Fruit fly (Drosophila melanogaster) whole organism, embryonic: ENCODE data around the gene CG5641.

Experiments
- B-H2 ChIP-seq: fragments of 200-800 bp; sonication (Bioruptor generic); optimal IDR thresholded peaks from 2 replicates; lab custom pipeline; 2018; ENCODE audit warnings: missing biosample characterization, mild to moderate bottlenecking, missing genetic modification characterization
- CG10543 ChIP-seq: fragments of 200-800 bp; sonication (Bioruptor generic); optimal IDR thresholded peaks from 3 replicates; lab custom pipeline; 2017; ENCODE audit warnings: missing biosample characterization, mild to moderate bottlenecking, missing genetic modification characterization, moderate library complexity
- CG10979 ChIP-seq: fragments of 200-800 bp; sonication (Bioruptor generic); optimal IDR thresholded peaks from 2 replicates; lab custom pipeline; 2018; ENCODE audit warnings: missing biosample characterization, mild to moderate bottlenecking, missing genetic modification characterization, moderate library complexity
- CG11456 ChIP-seq: fragments of 200-800 bp; sonication (Bioruptor generic); IDR thresholded peaks from 3 replicates; pipeline ENCODE4 v1.3.6; 2022; ENCODE audit warnings: missing biosample characterization, missing genetic modification characterization
- CG11695 ChIP-seq: fragments of 200-800 bp; sonication (Bioruptor generic); IDR thresholded peaks from 3 replicates; pipeline ENCODE4 v1.3.6; 2022; ENCODE audit warnings: missing biosample characterization, missing genetic modification characterization
- CG12769 ChIP-seq: fragments of 200-800 bp; sonication (Bioruptor generic); optimal IDR thresholded peaks from 2 replicates; lab custom pipeline; 2019; ENCODE audit warnings: missing biosample characterization, mild to moderate bottlenecking, missing genetic modification characterization, moderate library complexity
- CG14860 ChIP-seq: fragments of 200-800 bp; sonication (Bioruptor generic); IDR thresholded peaks from 3 replicates; pipeline ENCODE4 v1.3.6; 2022; ENCODE audit warnings: missing biosample characterization, missing genetic modification characterization; ENCODE audit not compliant: partially characterized antibody
- CG15601 ChIP-seq: fragments of 200-800 bp; sonication (Bioruptor generic); optimal IDR thresholded peaks from 3 replicates; lab custom pipeline; 2019; ENCODE audit warnings: missing biosample characterization, mild to moderate bottlenecking, missing genetic modification characterization, moderate library complexity
- CG1792 ChIP-seq: fragments of 200-800 bp; sonication (Bioruptor generic); optimal IDR thresholded peaks from 2 replicates; lab custom pipeline; 2016; ENCODE audit warnings: missing biosample characterization, missing genetic modification characterization
- CG18599 ChIP-seq: fragments of 200-800 bp; sonication (Bioruptor generic); optimal IDR thresholded peaks from 3 replicates; lab custom pipeline; 2017; ENCODE audit warnings: missing biosample characterization, missing genetic modification characterization, mild to moderate bottlenecking, moderate library complexity, missing genetic modification reagents
- CG32532 ChIP-seq: fragments of 200-800 bp; sonication (Bioruptor generic); IDR thresholded peaks from 2 replicates; pipeline ENCODE4 v1.3.6; 2022; ENCODE audit warnings: missing biosample characterization, missing genetic modification characterization
- CG32767 ChIP-seq: fragments of 200-800 bp; sonication (Bioruptor generic); IDR thresholded peaks from 2 replicates; pipeline ENCODE4 v1.3.6; 2022; ENCODE audit warnings: missing biosample characterization, missing genetic modification characterization
- CG34224 ChIP-seq: fragments of 200-800 bp; sonication (Bioruptor generic); IDR thresholded peaks from 3 replicates; pipeline ENCODE4 v1.3.6; 2022; ENCODE audit warnings: missing biosample characterization, missing genetic modification characterization; ENCODE audit not compliant: partially characterized antibody
- CG3995 ChIP-seq: fragments of 200-800 bp; sonication (Bioruptor generic); optimal IDR thresholded peaks from 3 replicates; lab custom pipeline; 2016; ENCODE audit warnings: missing biosample characterization, missing genetic modification characterization
- CG4707 ChIP-seq: fragments of 200-800 bp; sonication (Bioruptor generic); optimal IDR thresholded peaks from 2 replicates; lab custom pipeline; 2018; ENCODE audit warnings: missing biosample characterization, mild to moderate bottlenecking, missing genetic modification characterization, moderate library complexity
- CG6813 ChIP-seq: fragments of 200-800 bp; sonication (Bioruptor generic); optimal IDR thresholded peaks from 2 replicates; lab custom pipeline; 2017; ENCODE audit warnings: missing biosample characterization, missing genetic modification characterization, mild to moderate bottlenecking, moderate library complexity, missing genetic modification reagents
- CG8290 ChIP-seq, 3 experiments: fragments of 200-800 bp; sonication (Bioruptor generic); optimal IDR thresholded peaks; 2 replicates each; lab custom pipeline; 2016 to 2019; ENCODE audit warnings: missing biosample characterization in 3 of 3, missing genetic modification characterization in 3 of 3, mild to moderate bottlenecking in 2 of 3, moderate library complexity in 1 of 3
- CG9215 ChIP-seq: fragments of 200-800 bp; sonication (Bioruptor generic); IDR thresholded peaks from 2 replicates; pipeline ENCODE4 v1.3.6; 2022; ENCODE audit warnings: missing biosample characterization, missing genetic modification characterization
- CG9932 ChIP-seq: fragments of 200-800 bp; sonication (Bioruptor generic); IDR thresholded peaks from 2 replicates; pipeline ENCODE4 v1.3.6; 2022; ENCODE audit warnings: missing biosample characterization, missing genetic modification characterization
- Deaf1 ChIP-seq: fragments of 200-800 bp; optimal IDR thresholded peaks from 3 replicates; lab custom pipeline; 2019; ENCODE audit warnings: missing biosample characterization, mild to moderate bottlenecking, missing genetic modification characterization, moderate library complexity
- Dip3 ChIP-seq: fragments of 200-800 bp; sonication (Bioruptor generic); optimal IDR thresholded peaks from 3 replicates; lab custom pipeline; 2016; ENCODE audit warnings: missing biosample characterization, missing genetic modification characterization
- Ets97D ChIP-seq: fragments of 200-800 bp; sonication (Bioruptor generic); optimal IDR thresholded peaks from 3 replicates; lab custom pipeline; 2016; ENCODE audit warnings: missing biosample characterization, missing genetic modification characterization
- Hmr ChIP-seq: fragments of 200-800 bp; sonication (Bioruptor generic); optimal IDR thresholded peaks from 3 replicates; lab custom pipeline; 2017; ENCODE audit warnings: mild to moderate bottlenecking, missing biosample characterization, missing genetic modification reagents, missing genetic modification characterization
- Med ChIP-seq: fragments of 200-800 bp; sonication (Bioruptor generic); peaks from one replicate; lab custom pipeline; 2016; ENCODE audit warnings: missing biosample characterization, missing genetic modification characterization, mild to moderate bottlenecking, inconsistent platforms, moderate library complexity
- cato ChIP-seq: fragments of 200-800 bp; sonication (Bioruptor generic); optimal IDR thresholded peaks from 2 replicates; lab custom pipeline; 2016; ENCODE audit warnings: missing biosample characterization, missing genetic modification characterization, borderline replicate concordance
- chinmo ChIP-seq: fragments of 200-800 bp; sonication (Bioruptor generic); IDR thresholded peaks from 4 replicates; pipeline ENCODE4 v1.3.6; 2022; ENCODE audit warnings: missing biosample characterization, missing genetic modification characterization; ENCODE audit not compliant: partially characterized antibody
- ewg ChIP-seq: fragments of 200-800 bp; sonication (Bioruptor generic); optimal IDR thresholded peaks from 3 replicates; lab custom pipeline; 2017; ENCODE audit warnings: mild to moderate bottlenecking, missing biosample characterization, missing genetic modification reagents, missing genetic modification characterization
- exex ChIP-seq: fragments of 200-800 bp; sonication (Bioruptor generic); optimal IDR thresholded peaks from 4 replicates; lab custom pipeline; 2018; ENCODE audit warnings: missing biosample characterization, mild to moderate bottlenecking, missing genetic modification characterization, moderate library complexity
- fru ChIP-seq: fragments of >200 bp; optimal IDR thresholded peaks from 2 replicates; lab custom pipeline; 2017
- ftz-f1 ChIP-seq: fragments of 200-800 bp; sonication (Bioruptor generic); optimal IDR thresholded peaks from 2 replicates; lab custom pipeline; 2016; ENCODE audit warnings: missing biosample characterization, missing genetic modification characterization
- fu2 ChIP-seq: fragments of 200-800 bp; sonication (Bioruptor generic); optimal IDR thresholded peaks from 2 replicates; lab custom pipeline; 2016; ENCODE audit warnings: missing biosample characterization, missing genetic modification characterization
- gem ChIP-seq: fragments of 200-800 bp; sonication (Bioruptor generic); optimal IDR thresholded peaks from 2 replicates; lab custom pipeline; 2019; ENCODE audit warnings: missing biosample characterization, mild to moderate bottlenecking, missing genetic modification characterization, moderate library complexity
- mam ChIP-seq: fragments of 200-800 bp; sonication (Bioruptor generic); optimal IDR thresholded peaks from 3 replicates; lab custom pipeline; 2016; ENCODE audit warnings: missing biosample characterization, missing genetic modification characterization
- oc ChIP-seq: fragments of 200-800 bp; sonication (Bioruptor generic); optimal IDR thresholded peaks from 2 replicates; lab custom pipeline; 2018; ENCODE audit warnings: missing biosample characterization, mild to moderate bottlenecking, missing genetic modification characterization, moderate library complexity
- onecut ChIP-seq: fragments of 200-800 bp; sonication (Bioruptor generic); IDR thresholded peaks from 2 replicates; pipeline ENCODE4 v1.3.6; 2022; ENCODE audit warnings: missing biosample characterization, missing genetic modification characterization
- pan ChIP-seq, 4 experiments: fragments of >200 bp in 3 of 4; fragments of 200-800 bp in 1 of 4; sonication (Bioruptor generic) in 1 of 4; optimal IDR thresholded peaks in 3 of 4; IDR thresholded peaks in 1 of 4; 2 replicates each; pipeline versions ENCODE4 v1.3.6 to Lab custom; 2017 to 2022; ENCODE audit warnings: missing biosample characterization in 2 of 4, missing genetic modification characterization in 2 of 4, mixed read lengths in 1 of 4
- row ChIP-seq: fragments of 200-800 bp; sonication (Bioruptor generic); IDR thresholded peaks from 3 replicates; pipeline ENCODE4 v1.3.6; 2022; ENCODE audit warnings: missing biosample characterization, missing genetic modification characterization
- sens-2 ChIP-seq: fragments of 200-800 bp; sonication (Bioruptor generic); IDR thresholded peaks from 2 replicates; pipeline ENCODE4 v1.3.6; 2022; ENCODE audit warnings: missing biosample characterization, missing genetic modification characterization
- stwl ChIP-seq: fragments of 200-800 bp; sonication (Bioruptor generic); optimal IDR thresholded peaks from 3 replicates; lab custom pipeline; 2018; ENCODE audit warnings: missing biosample characterization, mild to moderate bottlenecking, missing genetic modification characterization, moderate library complexity
- tna ChIP-seq: fragments of 200-800 bp; sonication (Bioruptor generic); IDR thresholded peaks from 2 replicates; pipeline ENCODE4 v1.3.6; 2022; ENCODE audit warnings: missing biosample characterization, missing genetic modification characterization; ENCODE audit not compliant: partially characterized antibody
- toy ChIP-seq: fragments of 200-800 bp; sonication (Bioruptor generic); IDR thresholded peaks from 2 replicates; pipeline ENCODE4 v1.3.6; 2022; ENCODE audit warnings: missing biosample characterization, missing genetic modification characterization
- unc-4 ChIP-seq: fragments of 200-800 bp; sonication (Bioruptor generic); IDR thresholded peaks from 2 replicates; pipeline ENCODE4 v1.3.6; 2022; ENCODE audit warnings: missing biosample characterization, missing genetic modification characterization; ENCODE audit not compliant: partially characterized antibody

The CG5641 gene

DNA sequence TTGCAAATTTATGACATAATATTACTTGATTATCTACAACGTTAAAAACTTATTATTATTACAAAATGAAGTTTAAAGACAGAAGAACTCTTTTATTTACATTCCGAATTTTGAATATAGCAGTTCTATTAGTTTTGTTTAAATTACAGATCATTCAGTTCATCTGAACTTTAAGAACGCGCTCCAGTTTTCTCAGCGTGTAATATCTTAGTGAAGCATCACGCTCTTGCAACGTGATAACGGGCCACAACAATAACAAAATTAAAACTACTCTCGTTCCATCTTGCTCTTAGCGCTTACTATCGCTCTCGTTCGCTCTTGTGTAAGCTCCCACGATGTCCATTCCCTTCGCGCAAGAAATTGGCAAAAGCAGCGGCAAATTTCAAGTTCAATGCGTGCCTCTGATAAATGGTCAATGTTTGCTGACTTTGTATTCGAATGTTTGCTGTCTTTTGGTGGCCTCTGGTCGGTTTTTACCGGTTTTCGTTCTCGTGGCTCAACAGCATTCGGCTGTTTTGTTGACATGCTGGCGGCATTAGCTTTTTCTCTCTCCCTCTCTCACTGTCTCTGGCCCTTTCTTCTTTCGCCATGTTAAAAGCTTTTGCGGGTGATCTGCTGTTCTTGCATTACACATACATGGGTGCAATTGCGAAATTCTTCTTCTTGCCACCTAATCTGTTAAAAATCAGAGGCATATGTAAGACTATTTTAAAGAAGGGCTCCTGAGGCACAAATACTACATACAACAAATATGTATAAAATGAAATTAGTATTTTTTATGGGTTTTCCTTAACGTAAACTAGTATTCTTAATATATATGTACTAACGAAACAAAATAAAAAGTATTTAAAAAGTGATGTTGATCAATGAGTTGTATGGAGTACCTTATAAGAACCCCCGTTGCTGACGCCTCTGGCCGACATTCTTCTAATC lies 13.8 kb upstream of the CG5641 start (continued):
- no peak for TF ChIP-seq toy (GFP tag; lab: Robert Waterston, UW)
- TF ChIP-seq cato (GFP tag; lab: Kevin White, UChicago): no peak
- peak; percentile 6 for TF ChIP-seq CG6813 (GFP tag; lab: Kevin White, UChicago)
- peak; percentile 25 for TF ChIP-seq Dip3 (GFP tag; lab: Kevin White, UChicago)
- no peak for TF ChIP-seq ewg (GFP tag; lab: Kevin White, UChicago)

DNA sequence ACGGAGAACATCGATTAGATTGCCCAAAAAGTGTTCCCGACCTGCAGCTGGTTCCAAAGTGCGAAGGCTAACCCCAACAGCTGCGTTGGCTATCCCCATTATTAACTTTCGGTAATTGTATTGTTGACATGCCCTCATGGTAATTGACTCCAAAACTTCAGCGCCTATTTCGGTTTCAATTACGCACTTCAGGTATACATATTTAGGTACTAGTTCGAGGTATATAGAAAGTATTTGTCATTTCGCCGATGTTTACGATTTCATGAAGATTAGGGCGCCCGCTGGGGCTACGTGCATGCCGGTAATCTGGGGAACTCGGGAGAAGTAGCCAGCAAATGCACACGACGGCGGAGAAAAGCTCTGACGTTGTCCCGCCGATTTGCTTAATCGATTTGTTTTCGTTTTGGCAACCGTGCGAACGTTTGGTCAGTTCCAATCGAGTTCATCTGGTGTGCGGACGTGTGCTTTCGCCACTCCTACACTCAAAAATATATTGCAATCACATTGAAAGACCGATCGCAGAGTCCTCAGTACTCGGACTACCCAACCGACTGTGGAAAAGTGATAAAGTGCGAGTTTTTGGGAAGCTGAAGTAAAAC lies 12.0 kb upstream of the CG5641 start:
- no peak for TF ChIP-seq CG1792 (GFP tag; lab: Kevin White, UChicago)
- no peak for TF ChIP-seq CG8290 (GFP tag; optimal IDR thresholded peaks at IDR 0.05; lab: Kevin White, UChicago)
- TF ChIP-seq CG8290 (tag; optimal IDR thresholded peaks at IDR 0.05; lab: Kevin White, UChicago): peak in 1 of 2 experiments; percentile 41
- peak; percentile 37 for TF ChIP-seq CG10543 (GFP tag; lab: Kevin White, UChicago)
- peak; percentile 20; the same call in 1 of the 2 replicates for TF ChIP-seq CG32532 (GFP tag; lab: Robert Waterston, UW)
- TF ChIP-seq CG9932 (GFP tag; lab: Robert Waterston, UW): peak; percentile 24; the same call in 1 of the 2 replicates
- TF ChIP-seq exex: peak; percentile 58
- peak; percentile 36 for TF ChIP-seq Med (GFP tag; lab: Kevin White, UChicago)
- no peak for TF ChIP-seq stwl (tag; lab: Kevin White, UChicago)
- TF ChIP-seq CG12769: peak; percentile 74
- peak; percentile 2 for TF ChIP-seq CG18599 (GFP tag; lab: Kevin White, UChicago)
- no peak for TF ChIP-seq pan (optimal IDR thresholded peaks at IDR 0.05; lab: Kevin White, UChicago)
- peak in 1 of 2 experiments; percentile 15 for TF ChIP-seq pan (GFP tag; optimal IDR thresholded peaks at IDR 0.05 in 1 of 2, IDR thresholded peaks at IDR 0.05 in 1 of 2)
- no peak for TF ChIP-seq fu2 (GFP tag; lab: Kevin White, UChicago)
- peak; percentile 46 for TF ChIP-seq Deaf1 (tag; lab: Kevin White, UChicago)
- no peak for TF ChIP-seq row (GFP tag; lab: Robert Waterston, UW)
- peak; percentile 25; the same call in 1 of the 2 replicates for TF ChIP-seq onecut (GFP tag; lab: Robert Waterston, UW)
- 0 out of 4 replicates have a peak, but pooled peaks have one; percentile 76 for TF ChIP-seq chinmo (GFP tag; lab: Robert Waterston, UW)

- TF ChIP-seq Hmr (GFP tag; lab: Kevin White, UChicago) (no peak), CG32767 (GFP tag; lab: Robert Waterston, UW) (no peak), unc-4 (GFP tag; lab: Robert Waterston, UW) (peak; percentile 93), ftz-f1 (GFP tag; lab: Kevin White, UChicago) (peak; percentile 8), oc (tag; lab: Kevin White, UChicago) (no peak), CG3995 (GFP tag; lab: Kevin White, UChicago) (peak; percentile 19), CG9215 (GFP tag; lab: Robert Waterston, UW) (no peak), fru (lab: Kevin White, UChicago) (no peak), CG11695 (GFP tag; lab: Robert Waterston, UW) (no peak), CG4707 (no peak), sens-2 (GFP tag; lab: Robert Waterston, UW) (no peak), CG34224 (GFP tag; lab: Robert Waterston, UW) (peak; percentile 94), CG11456 (GFP tag; lab: Robert Waterston, UW) (no peak), CG14860 (GFP tag; lab: Robert Waterston, UW) (peak; percentile 81), CG15601 (no peak), B-H2 (GFP tag; lab: Kevin White, UChicago) (no peak), tna (GFP tag; lab: Robert Waterston, UW) (peak; percentile 81), CG10979 (tag; lab: Kevin White, UChicago) (no peak), gem (peak; percentile 11), mam (no peak), Ets97D (GFP tag; lab: Kevin White, UChicago) (peak; percentile 51)
These were observed 10.5 kb upstream of the CG5641 start, which contains the start of gene Desat1 for dm6 chr3R:12439401-12440143. Gene Desat1 (plus strand): TSS chr3R:12439600.
